Fruit fly (Drosophila melanogaster): Measurements from ENCODE around the gene CG43307.

DNA sequence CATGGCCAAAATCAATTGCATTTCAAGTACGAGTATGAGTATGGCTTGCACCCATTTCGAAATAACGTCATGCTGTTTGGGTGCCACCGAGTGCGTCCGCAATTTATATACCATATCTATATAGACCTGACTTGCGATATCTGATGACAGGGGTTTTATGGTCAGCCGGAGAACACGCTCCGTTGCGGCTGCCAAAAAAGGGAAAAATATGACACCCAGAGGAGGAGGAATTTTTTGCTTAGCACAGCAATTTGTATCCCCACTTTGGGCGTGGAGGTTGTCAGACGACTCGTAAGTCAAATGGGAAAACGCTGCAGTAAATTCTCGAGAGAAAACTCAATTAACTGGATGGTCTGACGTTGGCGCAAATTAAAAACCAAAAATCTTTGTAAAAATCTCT lies 45.4 kb downstream of the CG43307 start:
- no peak for TF ChIP-seq pan (optimal IDR thresholded peaks at IDR 0.05)
- no peak for TF ChIP-seq psq (optimal IDR thresholded peaks at IDR 0.05)
- TF ChIP-seq CG8478 (optimal IDR thresholded peaks at IDR 0.05), result no peak
- no peak for TF ChIP-seq usp (GFP tag; optimal IDR thresholded peaks at IDR 0.05)
